Fruit fly (Drosophila melanogaster) whole organism, embryonic: ENCODE data around the gene CG12054.
A peak's percentile ranks its signal among the peaks of the same experiment; 100 is the strongest.

Experiments
- Adf1 ChIP-seq: fragments of 200-800 bp; sonication (Bioruptor generic); IDR thresholded peaks from 2 replicates; pipeline ENCODE4 v1.3.6; 2022; ENCODE audit warnings: missing biosample characterization, missing genetic modification characterization
- B-H1 ChIP-seq: fragments of 200-800 bp; sonication (Bioruptor generic); IDR thresholded peaks from 3 replicates; pipeline ENCODE4 v1.3.6; 2022; ENCODE audit warnings: missing biosample characterization, missing genetic modification characterization
- CG10209 ChIP-seq: fragments of 200-800 bp; sonication (Bioruptor generic); optimal IDR thresholded peaks from 3 replicates; lab custom pipeline; 2017; ENCODE audit warnings: missing biosample characterization, mild to moderate bottlenecking, missing genetic modification characterization, missing genetic modification reagents
- CG10543 ChIP-seq: fragments of 200-800 bp; sonication (Bioruptor generic); optimal IDR thresholded peaks from 3 replicates; lab custom pipeline; 2017; ENCODE audit warnings: missing biosample characterization, mild to moderate bottlenecking, missing genetic modification characterization, moderate library complexity
- CG11456 ChIP-seq: fragments of 200-800 bp; sonication (Bioruptor generic); IDR thresholded peaks from 3 replicates; pipeline ENCODE4 v1.3.6; 2022; ENCODE audit warnings: missing biosample characterization, missing genetic modification characterization
- CG12219 ChIP-seq: fragments of 200-800 bp; sonication (Bioruptor generic); optimal IDR thresholded peaks from 3 replicates; lab custom pipeline; 2018; ENCODE audit warnings: missing biosample characterization, mild to moderate bottlenecking, missing genetic modification characterization
- CG14441 ChIP-seq: fragments of 200-800 bp; sonication (Bioruptor generic); IDR thresholded peaks from 2 replicates; pipeline ENCODE4 v1.3.6; 2022; ENCODE audit warnings: missing biosample characterization, missing genetic modification characterization
- CG1529 ChIP-seq: fragments of 200-800 bp; sonication (Bioruptor generic); optimal IDR thresholded peaks from 3 replicates; lab custom pipeline; 2018; ENCODE audit warnings: missing biosample characterization, missing genetic modification characterization
- CG15696 ChIP-seq: fragments of 200-800 bp; sonication (Bioruptor generic); optimal IDR thresholded peaks from 2 replicates; lab custom pipeline; 2019; ENCODE audit warnings: missing biosample characterization, mild to moderate bottlenecking, missing genetic modification characterization, moderate library complexity
- CG17359 ChIP-seq: fragments of 200-800 bp; sonication (Bioruptor generic); optimal IDR thresholded peaks from 3 replicates; lab custom pipeline; 2018; ENCODE audit warnings: missing biosample characterization, mild to moderate bottlenecking, missing genetic modification characterization, moderate library complexity
- CG18262 ChIP-seq: fragments of 200-800 bp; optimal IDR thresholded peaks from 3 replicates; lab custom pipeline; 2019; ENCODE audit warnings: missing biosample characterization, mild to moderate bottlenecking, missing genetic modification characterization, moderate library complexity
- CG1832 ChIP-seq: fragments of 200-800 bp; sonication (Bioruptor generic); optimal IDR thresholded peaks from 2 replicates; lab custom pipeline; 2017; ENCODE audit warnings: missing biosample characterization, mild to moderate bottlenecking, missing genetic modification characterization, inconsistent platforms
- CG2199 ChIP-seq: fragments of 200-800 bp; sonication (Bioruptor generic); IDR thresholded peaks from 3 replicates; pipeline ENCODE4 v1.3.6; 2022; ENCODE audit warnings: missing biosample characterization, missing genetic modification characterization
- CG3407 ChIP-seq: fragments of 200-800 bp; sonication (Bioruptor generic); optimal IDR thresholded peaks from 2 replicates; lab custom pipeline; 2018; ENCODE audit warnings: missing biosample characterization, mild to moderate bottlenecking, missing genetic modification characterization
- CG34376 ChIP-seq: fragments of 200-800 bp; sonication (Bioruptor generic); optimal IDR thresholded peaks from 2 replicates; lab custom pipeline; 2018; ENCODE audit warnings: missing biosample characterization, mild to moderate bottlenecking, missing genetic modification characterization
- CG4328 ChIP-seq: fragments of 200-800 bp; sonication (Bioruptor generic); optimal IDR thresholded peaks from 3 replicates; lab custom pipeline; 2017; ENCODE audit warnings: missing biosample characterization, missing genetic modification reagents, missing genetic modification characterization
- CG4617 ChIP-seq: fragments of 200-800 bp; sonication (Bioruptor generic); optimal IDR thresholded peaks from 3 replicates; lab custom pipeline; 2016; ENCODE audit warnings: missing biosample characterization, missing genetic modification characterization, borderline replicate concordance
- CG4707 ChIP-seq: fragments of 200-800 bp; sonication (Bioruptor generic); optimal IDR thresholded peaks from 2 replicates; lab custom pipeline; 2018; ENCODE audit warnings: missing biosample characterization, mild to moderate bottlenecking, missing genetic modification characterization, moderate library complexity
- CTCF ChIP-seq: fragments of 200-800 bp; sonication (Bioruptor generic); optimal IDR thresholded peaks from 2 replicates; lab custom pipeline; 2017; ENCODE audit warnings: missing biosample characterization, mild to moderate bottlenecking, missing genetic modification characterization, moderate library complexity
- Dek ChIP-seq: fragments of 200-800 bp; sonication (Bioruptor generic); optimal IDR thresholded peaks from 3 replicates; lab custom pipeline; 2019; ENCODE audit warnings: missing biosample characterization, mild to moderate bottlenecking, missing genetic modification characterization, moderate library complexity
- Dref ChIP-seq: fragments of 200-800 bp; sonication (Bioruptor generic); IDR thresholded peaks from 2 replicates; pipeline ENCODE4 v1.3.6; 2022; ENCODE audit warnings: missing biosample characterization, missing genetic modification characterization
- Drgx ChIP-seq: fragments of 200-800 bp; sonication (Bioruptor generic); IDR thresholded peaks from 2 replicates; pipeline ENCODE4 v1.3.6; 2022; ENCODE audit warnings: missing biosample characterization, missing genetic modification characterization
- Ets65A ChIP-seq: fragments of 200-800 bp; sonication (Bioruptor generic); peaks from one replicate; lab custom pipeline; 2016; ENCODE audit warnings: missing biosample characterization, missing genetic modification characterization
- Fer1 ChIP-seq: fragments of 200-800 bp; sonication (Bioruptor generic); optimal IDR thresholded peaks from 2 replicates; lab custom pipeline; 2017; ENCODE audit warnings: missing biosample characterization, mild to moderate bottlenecking, missing genetic modification characterization
- HmgZ ChIP-seq: fragments of 200-800 bp; sonication (Bioruptor generic); optimal IDR thresholded peaks from 2 replicates; lab custom pipeline; 2018; ENCODE audit warnings: missing biosample characterization, mild to moderate bottlenecking, missing genetic modification characterization
- MESR4 ChIP-seq: fragments of 200-800 bp; sonication (Bioruptor generic); optimal IDR thresholded peaks from 2 replicates; lab custom pipeline; 2018; ENCODE audit warnings: missing biosample characterization, mild to moderate bottlenecking, missing genetic modification characterization, moderate library complexity
- MTF-1 ChIP-seq: fragments of 200-800 bp; sonication (Bioruptor generic); optimal IDR thresholded peaks from 2 replicates; lab custom pipeline; 2018; ENCODE audit warnings: missing biosample characterization, mild to moderate bottlenecking, missing genetic modification characterization, borderline replicate concordance
- Med ChIP-seq: fragments of 200-800 bp; sonication (Bioruptor generic); peaks from one replicate; lab custom pipeline; 2016; ENCODE audit warnings: missing biosample characterization, missing genetic modification characterization, mild to moderate bottlenecking, inconsistent platforms, moderate library complexity
- NFAT ChIP-seq: fragments of 200-800 bp; sonication (Bioruptor generic); IDR thresholded peaks from 2 replicates; pipeline ENCODE4 v1.3.6; 2022; ENCODE audit warnings: missing biosample characterization, missing genetic modification characterization
- Xrp1 ChIP-seq: fragments of 200-800 bp; sonication (Bioruptor generic); IDR thresholded peaks from 2 replicates; pipeline ENCODE4 v1.3.6; 2022; ENCODE audit warnings: missing biosample characterization, missing genetic modification characterization
- ara ChIP-seq: fragments of 200-800 bp; sonication (Bioruptor generic); IDR thresholded peaks from 2 replicates; pipeline ENCODE4 v1.3.6; 2022; ENCODE audit warnings: missing biosample characterization, missing genetic modification characterization
- bcd ChIP-seq: fragments of 200-800 bp; sonication (Bioruptor generic); optimal IDR thresholded peaks from 2 replicates; lab custom pipeline; 2017; ENCODE audit warnings: missing biosample characterization, mild to moderate bottlenecking, missing genetic modification characterization
- bigmax ChIP-seq: fragments of 200-800 bp; sonication (Bioruptor generic); optimal IDR thresholded peaks from 2 replicates; lab custom pipeline; 2018; ENCODE audit warnings: missing biosample characterization, mild to moderate bottlenecking, missing genetic modification characterization
- cg ChIP-seq: fragments of 200-800 bp; sonication (Bioruptor generic); optimal IDR thresholded peaks from 3 replicates; lab custom pipeline; 2019; ENCODE audit warnings: missing biosample characterization, mild to moderate bottlenecking, missing genetic modification characterization, moderate library complexity
- crol ChIP-seq: fragments of 200-800 bp; sonication (Bioruptor generic); IDR thresholded peaks from 2 replicates; pipeline ENCODE4 v1.3.6; 2022; ENCODE audit warnings: missing biosample characterization, missing genetic modification characterization
- dan ChIP-seq: fragments of 200-800 bp; sonication (Bioruptor generic); IDR thresholded peaks from 2 replicates; pipeline ENCODE4 v1.3.6; 2022; ENCODE audit warnings: missing biosample characterization, missing genetic modification characterization
- dm ChIP-seq: fragments of 200-800 bp; sonication (Bioruptor generic); optimal IDR thresholded peaks from 3 replicates; lab custom pipeline; 2016; ENCODE audit warnings: missing biosample characterization, missing genetic modification characterization
- gcm ChIP-seq: fragments of 200-800 bp; sonication (Bioruptor generic); optimal IDR thresholded peaks from 2 replicates; lab custom pipeline; 2019; ENCODE audit warnings: missing biosample characterization, mild to moderate bottlenecking, missing genetic modification characterization, moderate library complexity
- hbn ChIP-seq: fragments of 200-800 bp; sonication (Bioruptor generic); IDR thresholded peaks from 2 replicates; pipeline ENCODE4 v1.3.6; 2022; ENCODE audit warnings: missing biosample characterization, missing genetic modification characterization; ENCODE audit not compliant: partially characterized antibody
- inv ChIP-seq: fragments of 200-800 bp; sonication (Bioruptor generic); IDR thresholded peaks from 2 replicates; pipeline ENCODE4 v1.3.6; 2022; ENCODE audit warnings: missing biosample characterization, missing genetic modification characterization; ENCODE audit not compliant: partially characterized antibody
- kah ChIP-seq: fragments of 200-800 bp; sonication (Bioruptor generic); optimal IDR thresholded peaks from 2 replicates; lab custom pipeline; 2018; ENCODE audit warnings: missing biosample characterization, mild to moderate bottlenecking, missing genetic modification characterization
- ken ChIP-seq: fragments of 200-800 bp; sonication (Bioruptor generic); IDR thresholded peaks from 3 replicates; pipeline ENCODE4 v1.3.6; 2022; ENCODE audit warnings: missing biosample characterization, missing genetic modification characterization
- lab ChIP-seq: fragments of 200-800 bp; sonication (Bioruptor generic); optimal IDR thresholded peaks from 3 replicates; lab custom pipeline; 2017; ENCODE audit warnings: missing biosample characterization, missing genetic modification characterization, mild to moderate bottlenecking, moderate library complexity, missing genetic modification reagents
- lbe ChIP-seq: fragments of 200-800 bp; sonication (Bioruptor generic); optimal IDR thresholded peaks from 2 replicates; lab custom pipeline; 2016; ENCODE audit warnings: missing biosample characterization, mild to moderate bottlenecking, missing genetic modification characterization
- oc ChIP-seq: fragments of 200-800 bp; sonication (Bioruptor generic); optimal IDR thresholded peaks from 2 replicates; lab custom pipeline; 2018; ENCODE audit warnings: missing biosample characterization, mild to moderate bottlenecking, missing genetic modification characterization, moderate library complexity
- otp ChIP-seq: fragments of 200-800 bp; sonication (Bioruptor generic); IDR thresholded peaks from 3 replicates; pipeline ENCODE4, ENCODE4 v1.3.6; 2022; ENCODE audit warnings: missing biosample characterization, missing genetic modification characterization
- ssp ChIP-seq: fragments of 200-800 bp; sonication (Bioruptor generic); IDR thresholded peaks from 2 replicates; pipeline ENCODE4 v1.3.6; 2022; ENCODE audit warnings: missing biosample characterization, missing genetic modification characterization
- stc ChIP-seq: fragments of 200-800 bp; sonication (Bioruptor generic); IDR thresholded peaks from 2 replicates; pipeline ENCODE4 v1.3.6; 2022; ENCODE audit warnings: missing biosample characterization, missing genetic modification characterization
- tna ChIP-seq: fragments of 200-800 bp; sonication (Bioruptor generic); IDR thresholded peaks from 2 replicates; pipeline ENCODE4 v1.3.6; 2022; ENCODE audit warnings: missing biosample characterization, missing genetic modification characterization; ENCODE audit not compliant: partially characterized antibody
- toy ChIP-seq: fragments of 200-800 bp; sonication (Bioruptor generic); IDR thresholded peaks from 2 replicates; pipeline ENCODE4 v1.3.6; 2022; ENCODE audit warnings: missing biosample characterization, missing genetic modification characterization
- zfh1 ChIP-seq: fragments of 200-800 bp; sonication (Bioruptor generic); IDR thresholded peaks from 3 replicates; pipeline ENCODE4 v1.3.6; 2022; ENCODE audit warnings: missing biosample characterization, missing genetic modification characterization

The CG12054 gene

dm6 chr3R:31225043-31225681, 4.7 kb downstream of the CG12054 start (continued):
- TF ChIP-seq Ets65A (GFP tag; lab: Kevin White, UChicago) (peak; percentile 81), zfh1 (no peak), hbn (GFP tag; lab: Robert Waterston, UW) (no peak), B-H1 (GFP tag; lab: Robert Waterston, UW) (no peak; the same call in 2 of the 3 replicates), bcd (no peak), Xrp1 (GFP tag; lab: Robert Waterston, UW) (peak; percentile 5; the same call in 1 of the 2 replicates), stc (GFP tag; lab: Robert Waterston, UW) (no peak), otp (GFP tag; lab: Robert Waterston, UW) (peak; percentile 58; the same call in 1 of the 3 replicates), dan (GFP tag; lab: Robert Waterston, UW) (no peak), CG34376 (GFP tag; lab: Kevin White, UChicago) (no peak), Dref (no peak), kah (peak; percentile 5), NFAT (GFP tag; lab: Robert Waterston, UW) (no peak), Drgx (GFP tag; lab: Robert Waterston, UW) (peak; percentile 73), CG10209 (GFP tag; lab: Kevin White, UChicago) (no peak), inv (GFP tag; lab: Robert Waterston, UW) (no peak), Med (GFP tag; lab: Kevin White, UChicago) (peak; percentile 43), bigmax (GFP tag; lab: Kevin White, UChicago) (peak; percentile 92), CG4328 (GFP tag; lab: Kevin White, UChicago) (no peak), CG14441 (no peak), CG3407 (GFP tag; lab: Kevin White, UChicago) (no peak), CG11456 (GFP tag; lab: Robert Waterston, UW) (0 out of 3 replicates have a peak, but pooled peaks have one; percentile 39), oc (no peak), Dek (tag; lab: Kevin White, UChicago) (no peak), CG10543 (peak; percentile 14), tna (GFP tag; lab: Robert Waterston, UW) (no peak), CG18262 (tag; lab: Kevin White, UChicago) (peak; percentile 26), CG12219 (GFP tag; lab: Kevin White, UChicago) (no peak), crol (GFP tag; lab: Robert Waterston, UW) (peak; percentile 74), lab (peak; percentile 68), MESR4 (no peak), MTF-1 (no peak), ken (GFP tag; lab: Robert Waterston, UW) (no peak), CG4707 (GFP tag; lab: Kevin White, UChicago) (no peak), CG17359 (tag; lab: Kevin White, UChicago) (peak; percentile 0), CG15696 (tag; lab: Kevin White, UChicago) (no peak), ssp (GFP tag; lab: Robert Waterston, UW) (no peak), CG1832 (GFP tag; lab: Kevin White, UChicago) (no peak), HmgZ (tag; lab: Kevin White, UChicago) (peak; percentile 48), lbe (peak; percentile 43), Fer1 (GFP tag; lab: Kevin White, UChicago) (no peak), CTCF (GFP tag; lab: Kevin White, UChicago) (no peak), CG4617 (GFP tag; lab: Kevin White, UChicago) (no peak), CG2199 (0 out of 3 replicates have a peak, but pooled peaks have one; percentile 32), toy (no peak), dm (GFP tag; lab: Kevin White, UChicago) (peak; percentile 82), CG1529 (GFP tag; lab: Kevin White, UChicago) (no peak), Adf1 (no peak), gcm (GFP tag; lab: Kevin White, UChicago) (peak; percentile 56), ara (no peak), cg (peak; percentile 11)
